Worm (Caenorhabditis elegans): ENCODE results near the gene insc-1.

- TF ChIP-seq jun-1 (tag; optimal IDR thresholded peaks at IDR 0.05) = no peak
- no peak for TF ChIP-seq ceh-62 (tag; optimal IDR thresholded peaks at IDR 0.05)
- TF ChIP-seq lin-15B (tag; optimal IDR thresholded peaks at IDR 0.05) = no peak
- TF ChIP-seq unc-39 (tag; optimal IDR thresholded peaks at IDR 0.05) = no peak
- TF ChIP-seq snpc-4 (tag; optimal IDR thresholded peaks at IDR 0.05) = no peak
- no peak for TF ChIP-seq nhr-237 (tag; optimal IDR thresholded peaks at IDR 0.05)
- TF ChIP-seq zag-1 (tag; optimal IDR thresholded peaks at IDR 0.05) = no peak
- no peak for TF ChIP-seq dve-1 (tag; optimal IDR thresholded peaks at IDR 0.05; ENCODE audit: insufficient read depth)
- no peak for TF ChIP-seq T26A8.4 (GFP tag; IDR thresholded peaks at IDR 0.05)
- no peak for TF ChIP-seq unc-62 (GFP tag; optimal IDR thresholded peaks at IDR 0.05 in 1 of 2)
- no peak for TF ChIP-seq unc-62 (tag; optimal IDR thresholded peaks at IDR 0.05)
- no peak for TF ChIP-seq fkh-10 (GFP tag; optimal IDR thresholded peaks at IDR 0.05)
Observed at ce11 chrII:7358489-7358943, at the start of gene insc-1.
